Worm (Caenorhabditis elegans) whole organism, young adult: Measurements from ENCODE around the gene F54B3.4.
A peak's percentile ranks its signal among the peaks of the same experiment; 100 is the strongest.

ENCODE experiments used
- C17E4.6 ChIP-seq: fragments of 200-800 bp; sonication (Bioruptor generic); IDR thresholded peaks from 2 replicates; pipeline ENCODE4 v1.3.6; 2022; ENCODE audit warnings: missing genetic modification reagents, missing genetic modification characterization, missing compliant biosample characterization
- D2030.7 ChIP-seq: fragments of 200-800 bp; sonication (Bioruptor generic); IDR thresholded peaks from 2 replicates; pipeline ENCODE4 v1.3.6; 2022; ENCODE audit warnings: missing genetic modification reagents, missing genetic modification characterization, missing compliant biosample characterization
- F10E7.11 ChIP-seq: sonication (generic microtip); optimal IDR thresholded peaks from 2 replicates; lab custom pipeline; 2017; ENCODE audit warnings: mild to moderate bottlenecking, missing genetic modification characterization, moderate library complexity, missing compliant biosample characterization
- F33H1.4 ChIP-seq: fragments of 200-800 bp; sonication (Bioruptor generic); IDR thresholded peaks from 2 replicates; pipeline ENCODE4 v1.3.6; 2022; ENCODE audit warnings: missing genetic modification reagents, missing genetic modification characterization, missing compliant biosample characterization
- F37B4.10 ChIP-seq: fragments of 200-800 bp; sonication (Bioruptor generic); IDR thresholded peaks from 2 replicates; pipeline ENCODE4 v1.3.6; 2022; ENCODE audit warnings: missing genetic modification characterization, missing compliant biosample characterization
- K11D2.4 ChIP-seq: fragments of 200-800 bp; sonication (Bioruptor generic); IDR thresholded peaks from 2 replicates; pipeline ENCODE4 v1.3.6; 2022; ENCODE audit warnings: missing genetic modification reagents, missing genetic modification characterization, missing compliant biosample characterization
- K12H6.12 ChIP-seq: fragments of 200-800 bp; sonication (Bioruptor generic); optimal IDR thresholded peaks from 2 replicates; lab custom pipeline; 2018; ENCODE audit warnings: mild to moderate bottlenecking, missing genetic modification characterization, missing compliant biosample characterization
- T26A5.8 ChIP-seq: sonication (generic microtip); optimal IDR thresholded peaks from 2 replicates; lab custom pipeline; 2016; ENCODE audit warnings: missing genetic modification characterization, missing compliant biosample characterization
- Y67H2A.10 ChIP-seq: fragments of 200-800 bp; sonication (Bioruptor generic); conservative IDR thresholded peaks from 2 replicates; pipeline ENCODE4 v1.3.6; 2022; ENCODE audit warnings: missing genetic modification reagents, missing genetic modification characterization, missing compliant biosample characterization
- akir-1 ChIP-seq: fragments of 200-800 bp; sonication (Bioruptor generic); optimal IDR thresholded peaks from 2 replicates; lab custom pipeline; 2018; ENCODE audit warnings: mild to moderate bottlenecking, missing genetic modification characterization, moderate library complexity, missing compliant biosample characterization
- ama-1 ChIP-seq, 3 experiments: fragments of 150-350 bp in 1 of 3; sonication (generic microtip) in 2 of 3; optimal IDR thresholded peaks; 2 replicates each; lab custom pipeline; 2014 to 2018; ENCODE audit warnings: missing biosample characterization in 2 of 3, missing genetic modification characterization in 2 of 3, missing genetic modification reagents in 2 of 3
- aptf-2 ChIP-seq: fragments of 200-800 bp; sonication (Bioruptor generic); conservative IDR thresholded peaks from 2 replicates; pipeline ENCODE4 v1.3.6; 2022; ENCODE audit warnings: missing genetic modification reagents, missing genetic modification characterization, missing compliant biosample characterization
- atf-7 ChIP-seq: sonication (generic microtip); optimal IDR thresholded peaks from 2 replicates; lab custom pipeline; 2017; ENCODE audit warnings: mild to moderate bottlenecking, missing genetic modification characterization, missing compliant biosample characterization
- athp-1 ChIP-seq: sonication (generic microtip); optimal IDR thresholded peaks from 2 replicates; lab custom pipeline; 2017; ENCODE audit warnings: mild to moderate bottlenecking, missing genetic modification characterization, missing compliant biosample characterization
- attf-3 ChIP-seq: fragments of 200-800 bp; sonication (Bioruptor generic); conservative IDR thresholded peaks from 2 replicates; pipeline ENCODE4 v1.3.6; 2022; ENCODE audit warnings: missing genetic modification reagents, missing genetic modification characterization, missing compliant biosample characterization
- attf-5 ChIP-seq: fragments of 200-800 bp; sonication (Bioruptor generic); optimal IDR thresholded peaks from 2 replicates; lab custom pipeline; 2018; ENCODE audit warnings: mild to moderate bottlenecking, missing genetic modification characterization, missing compliant biosample characterization
- bed-2 ChIP-seq: fragments of 200-800 bp; sonication (Bioruptor generic); IDR thresholded peaks from 2 replicates; pipeline ENCODE4 v1.3.6; 2022; ENCODE audit warnings: missing genetic modification reagents, missing genetic modification characterization, missing compliant biosample characterization
- cebp-2 ChIP-seq: fragments of 200-800 bp; sonication (Bioruptor generic); IDR thresholded peaks from 2 replicates; pipeline ENCODE4 v1.3.6; 2022; ENCODE audit warnings: missing genetic modification characterization, missing compliant biosample characterization
- ceh-100 ChIP-seq: fragments of 200-800 bp; sonication (Bioruptor generic); IDR thresholded peaks from 2 replicates; pipeline ENCODE4 v1.3.6; 2022; ENCODE audit warnings: missing genetic modification reagents, missing genetic modification characterization, missing compliant biosample characterization
- ceh-40 ChIP-seq: fragments of 200-800 bp; sonication (Bioruptor generic); IDR thresholded peaks from 2 replicates; pipeline ENCODE4 v1.3.6; 2022; ENCODE audit warnings: missing genetic modification characterization, missing compliant biosample characterization
- egl-18 ChIP-seq: fragments of 200-800 bp; sonication (Bioruptor generic); IDR thresholded peaks from 2 replicates; pipeline ENCODE4 v1.3.6; 2022; ENCODE audit warnings: missing genetic modification reagents, missing genetic modification characterization, missing compliant biosample characterization
- egl-44 ChIP-seq: fragments of 200-800 bp; sonication (Bioruptor generic); IDR thresholded peaks from 2 replicates; pipeline ENCODE4 v1.3.6; 2022; ENCODE audit warnings: missing genetic modification reagents, missing genetic modification characterization, missing compliant biosample characterization
- egrh-3 ChIP-seq: fragments of 200-800 bp; sonication (Bioruptor generic); IDR thresholded peaks from 2 replicates; pipeline ENCODE4 v1.3.6; 2022; ENCODE audit warnings: missing genetic modification reagents, missing genetic modification characterization, missing compliant biosample characterization
- fkh-3 ChIP-seq: sonication (generic microtip); optimal IDR thresholded peaks from 2 replicates; lab custom pipeline; 2016; ENCODE audit warnings: mild to moderate bottlenecking, missing genetic modification characterization, missing compliant biosample characterization
- hlh-12 ChIP-seq: sonication (generic microtip); optimal IDR thresholded peaks from 2 replicates; lab custom pipeline; 2016; ENCODE audit warnings: missing genetic modification characterization, missing compliant biosample characterization
- lag-1 ChIP-seq: fragments of 200-800 bp; sonication (Bioruptor generic); IDR thresholded peaks from 2 replicates; pipeline ENCODE4 v1.3.6; 2022; ENCODE audit warnings: missing genetic modification reagents, missing genetic modification characterization, missing compliant biosample characterization
- let-526 ChIP-seq: fragments of 200-800 bp; sonication (Bioruptor generic); IDR thresholded peaks from 2 replicates; pipeline ENCODE4 v1.3.6; 2022; ENCODE audit warnings: missing genetic modification reagents, missing genetic modification characterization, missing compliant biosample characterization
- lin-54 ChIP-seq: fragments of 200-800 bp; sonication (Bioruptor generic); optimal IDR thresholded peaks from 2 replicates; lab custom pipeline; 2018; ENCODE audit warnings: mild to moderate bottlenecking, missing genetic modification characterization, missing compliant biosample characterization
- lir-1 ChIP-seq: fragments of 200-800 bp; sonication (Bioruptor generic); conservative IDR thresholded peaks from 2 replicates; pipeline ENCODE4 v1.3.6; 2022; ENCODE audit warnings: missing genetic modification reagents, missing genetic modification characterization, missing compliant biosample characterization
- madf-8 ChIP-seq: fragments of 200-800 bp; sonication (Bioruptor generic); conservative IDR thresholded peaks from 2 replicates; pipeline ENCODE4 v1.3.6; 2022; ENCODE audit warnings: missing genetic modification reagents, missing genetic modification characterization, missing compliant biosample characterization
- mel-28 ChIP-seq: sonication (generic microtip); optimal IDR thresholded peaks from 2 replicates; lab custom pipeline; 2016; ENCODE audit warnings: borderline replicate concordance, mild to moderate bottlenecking, missing genetic modification characterization, missing compliant biosample characterization
- nhr-120 ChIP-seq: fragments of 200-800 bp; sonication (Bioruptor generic); IDR thresholded peaks from 2 replicates; pipeline ENCODE4 v1.3.6; 2022; ENCODE audit warnings: missing genetic modification characterization, missing compliant biosample characterization
- nhr-179 ChIP-seq: sonication (generic microtip); optimal IDR thresholded peaks from 2 replicates; lab custom pipeline; 2016; ENCODE audit warnings: mild to moderate bottlenecking, missing genetic modification characterization, missing compliant biosample characterization
- nhr-27 ChIP-seq: fragments of 200-800 bp; sonication (Bioruptor generic); optimal IDR thresholded peaks from 2 replicates; lab custom pipeline; 2018; ENCODE audit warnings: mild to moderate bottlenecking, missing genetic modification characterization, moderate library complexity, missing compliant biosample characterization
- nhr-80 ChIP-seq: sonication (generic microtip); optimal IDR thresholded peaks from 2 replicates; lab custom pipeline; 2016; ENCODE audit warnings: missing genetic modification characterization, missing compliant biosample characterization
- rcor-1 ChIP-seq: fragments of 200-800 bp; sonication (Bioruptor generic); IDR thresholded peaks from 2 replicates; pipeline ENCODE4 v1.3.6; 2022; ENCODE audit warnings: missing genetic modification reagents, missing genetic modification characterization, missing compliant biosample characterization
- snpc-1.1 ChIP-seq: sonication (generic microtip); optimal IDR thresholded peaks from 2 replicates; lab custom pipeline; 2017; ENCODE audit warnings: missing genetic modification characterization, mild to moderate bottlenecking, missing compliant biosample characterization, antibody characterized with exemption, moderate library complexity, missing genotype, missing genetic modification reagents; ENCODE audit not compliant: insufficient read depth
- tbx-9 ChIP-seq: sonication (generic microtip); optimal IDR thresholded peaks from 2 replicates; lab custom pipeline; 2016; ENCODE audit warnings: borderline replicate concordance, missing genetic modification characterization, inconsistent platforms, missing compliant biosample characterization
- unc-62 ChIP-seq: fragments of 150-350 bp; optimal IDR thresholded peaks from 2 replicates; lab custom pipeline; 2014; ENCODE audit warnings: missing biosample characterization, missing genetic modification reagents, missing genetic modification characterization
- zfh-2 ChIP-seq: fragments of 200-800 bp; sonication (Bioruptor generic); conservative IDR thresholded peaks from 2 replicates; pipeline ENCODE4 v1.3.6; 2022; ENCODE audit warnings: missing genetic modification reagents, missing genetic modification characterization, missing compliant biosample characterization
- ztf-25 ChIP-seq: fragments of 200-800 bp; sonication (Bioruptor generic); IDR thresholded peaks from 2 replicates; pipeline ENCODE4 v1.3.6; 2022; ENCODE audit warnings: missing genetic modification reagents, missing genetic modification characterization, missing compliant biosample characterization

Gene F54B3.4

ce11 chrII:10248355-10249041 is 22.5 kb downstream of the F54B3.4 start, which contains the start of gene atad-3 (continued):
- peak; percentile 64 for TF ChIP-seq atf-7
- no peak for TF ChIP-seq T26A5.8 (tag; lab: Kevin White, UChicago)
- TF ChIP-seq lag-1 (GFP tag; lab: Robert Waterston, UW), result 0 out of 2 replicates have a peak, but pooled peaks have one; percentile 68
- no peak for TF ChIP-seq nhr-27 (tag; lab: Kevin White, UChicago)
- no peak for TF ChIP-seq F10E7.11 (tag; lab: Kevin White, UChicago)
- TF ChIP-seq ama-1 (optimal IDR thresholded peaks at IDR 0.05; lab: Kevin White, UChicago), result no peak
- no peak for TF ChIP-seq ama-1 (GFP tag; optimal IDR thresholded peaks at IDR 0.05; lab: Kevin White, UChicago)
- no peak for TF ChIP-seq mel-28 (tag; lab: Kevin White, UChicago)
- TF ChIP-seq aptf-2, result peak; percentile 94
- TF ChIP-seq F37B4.10, result 0 out of 2 replicates have a peak, but pooled peaks have one; percentile 70
- TF ChIP-seq egl-44, result peak; percentile 85
- TF ChIP-seq bed-2, result peak; percentile 97
- TF ChIP-seq hlh-12, result no peak
- peak; percentile 47; the same call in 1 of the 2 replicates for TF ChIP-seq zfh-2 (GFP tag; lab: Robert Waterston, UW)
- TF ChIP-seq attf-5 (GFP tag; lab: Kevin White, UChicago), result peak; percentile 95
- TF ChIP-seq athp-1 (tag; lab: Kevin White, UChicago), result peak; percentile 84
- peak; percentile 95 for TF ChIP-seq let-526 (GFP tag; lab: Robert Waterston, UW)
- peak; percentile 68; the same call in 1 of the 2 replicates for TF ChIP-seq cebp-2
- peak; percentile 83 for TF ChIP-seq egl-18 (GFP tag; lab: Robert Waterston, UW)
- TF ChIP-seq rcor-1 (GFP tag; lab: Robert Waterston, UW), result peak; percentile 97
- TF ChIP-seq unc-62 (GFP tag; lab: Kevin White, UChicago), result no peak
- no peak for TF ChIP-seq nhr-179 (tag; lab: Kevin White, UChicago)
- TF ChIP-seq akir-1 (GFP tag; lab: Kevin White, UChicago), result peak; percentile 77
- peak; percentile 78; the same call in 1 of the 2 replicates for TF ChIP-seq ceh-40 (GFP tag; lab: Robert Waterston, UW)
- peak; percentile 86 for TF ChIP-seq attf-3 (GFP tag; lab: Robert Waterston, UW)
- no peak for TF ChIP-seq fkh-3 (tag; lab: Kevin White, UChicago)
- peak; percentile 98 for TF ChIP-seq ztf-25
- TF ChIP-seq tbx-9 (tag; lab: Kevin White, UChicago), result no peak
- peak; percentile 79 for TF ChIP-seq K12H6.12 (tag; lab: Kevin White, UChicago)
- TF ChIP-seq Y67H2A.10, result peak; percentile 95
- TF ChIP-seq nhr-120, result no peak
- peak; percentile 63 for TF ChIP-seq nhr-80 (tag; lab: Kevin White, UChicago)
- TF ChIP-seq lin-54 (GFP tag; lab: Kevin White, UChicago), result peak; percentile 90
- peak; percentile 90 for TF ChIP-seq C17E4.6 (GFP tag; lab: Robert Waterston, UW)
- TF ChIP-seq snpc-1.1 (tag; lab: Kevin White, UChicago), result no peak

- TF ChIP-seq F33H1.4 (GFP tag; lab: Robert Waterston, UW), result peak; percentile 75
- TF ChIP-seq D2030.7 (GFP tag; lab: Robert Waterston, UW), result peak; percentile 15; the same call in 1 of the 2 replicates
- TF ChIP-seq ceh-100 (GFP tag; lab: Robert Waterston, UW), result peak; percentile 90
- TF ChIP-seq lir-1 (GFP tag; lab: Robert Waterston, UW), result 0 out of 2 replicates have a peak, but pooled peaks have one; percentile 39
- TF ChIP-seq K11D2.4, result 0 out of 2 replicates have a peak, but pooled peaks have one; percentile 44
- 0 out of 2 replicates have a peak, but pooled peaks have one; percentile 14 for TF ChIP-seq madf-8 (GFP tag; lab: Robert Waterston, UW)
- peak; percentile 67 for TF ChIP-seq egrh-3 (GFP tag; lab: Robert Waterston, UW)
Observed at ce11 chrII:10247594-10248283, 23.3 kb downstream of the F54B3.4 start, which contains the start of gene nrde-2. Gene nrde-2, minus strand, starts transcription at chrII:10247638.
